Worm (Caenorhabditis elegans) whole organism, L4 larva: ENCODE measurements around the gene Y27F2A.8.
"Not testable (repeated sequence)": the region's sequence is repeated elsewhere in the genome, so short reads cannot be mapped to it uniquely, and the experiment has no call there.

Experiments used
- dve-1 ChIP-seq: sonication (generic microtip); optimal IDR thresholded peaks from 2 replicates; lab custom pipeline; 2017; ENCODE audit warnings: antibody characterized with exemption, mild to moderate bottlenecking, missing genetic modification characterization, missing compliant biosample characterization; ENCODE audit not compliant: insufficient read depth
- egl-27 ChIP-seq: sonication (generic microtip); optimal IDR thresholded peaks from 3 replicates; lab custom pipeline; 2017; ENCODE audit warnings: missing biosample characterization, missing genetic modification reagents, missing genetic modification characterization
- fos-1 ChIP-seq: fragments of 150-350 bp; optimal IDR thresholded peaks from 2 replicates; lab custom pipeline; 2014; ENCODE audit warnings: missing biosample characterization, missing genetic modification characterization
- lin-38 ChIP-seq: fragments of 200-800 bp; sonication (Bioruptor generic); IDR thresholded peaks from 2 replicates; pipeline ENCODE4 v1.3.6; 2022; ENCODE audit warnings: missing genetic modification reagents, missing genetic modification characterization, missing compliant biosample characterization
- lsy-2 ChIP-seq, 2 experiments: fragments of 150-350 bp in 1 of 2; sonication (generic microtip) in 1 of 2; optimal IDR thresholded peaks; 2 replicates each; lab custom pipeline; 2014 to 2017; ENCODE audit warnings: missing biosample characterization in 2 of 2, missing genetic modification characterization in 2 of 2
- nhr-48 ChIP-seq: sonication (generic microtip); optimal IDR thresholded peaks from 2 replicates; lab custom pipeline; 2016; ENCODE audit warnings: mild to moderate bottlenecking, missing genetic modification characterization, missing compliant biosample characterization
- pqm-1 ChIP-seq: sonication (generic microtip); optimal IDR thresholded peaks from 2 replicates; lab custom pipeline; 2017; ENCODE audit warnings: missing biosample characterization, missing genetic modification characterization
- sdz-12 ChIP-seq: fragments of 200-800 bp; sonication (Bioruptor generic); optimal IDR thresholded peaks from 2 replicates; lab custom pipeline; 2018; ENCODE audit warnings: mild to moderate bottlenecking, missing genetic modification characterization, missing compliant biosample characterization
- zip-11 ChIP-seq: fragments of 200-800 bp; sonication (Bioruptor generic); IDR thresholded peaks from 2 replicates; pipeline ENCODE4 v1.3.6; 2022; ENCODE audit warnings: missing genetic modification characterization, missing compliant biosample characterization

- not testable (repeated sequence) for TF ChIP-seq lin-38 (GFP tag; lab: Robert Waterston, UW); nhr-48 (tag; lab: Kevin White, UChicago); sdz-12 (GFP tag; lab: Kevin White, UChicago); zip-11 (GFP tag; lab: Robert Waterston, UW); pqm-1 (tag; lab: Kevin White, UChicago); fos-1 (tag; lab: Kevin White, UChicago); egl-27 (tag; lab: Kevin White, UChicago); dve-1 (tag; lab: Kevin White, UChicago); lsy-2 (tag; optimal IDR thresholded peaks at IDR 0.05; lab: Kevin White, UChicago)
Observed at ce11 chrII:3201242-3201641, 17.7 kb downstream of the Y27F2A.8 start, which contains the start of gene sri-48.
